Worm (Caenorhabditis elegans) whole organism, young adult: ENCODE results near the gene irg-8.

ENCODE experiments used
- B0019.2 ChIP-seq: fragments of 200-800 bp; sonication (Bioruptor generic); conservative IDR thresholded peaks from 2 replicates; pipeline ENCODE4 v1.3.6; 2022; ENCODE audit warnings: missing genetic modification reagents, missing genetic modification characterization, missing compliant biosample characterization
- B0336.3 ChIP-seq: fragments of 200-800 bp; sonication (Bioruptor generic); IDR thresholded peaks from 2 replicates; pipeline ENCODE4 v1.3.6; 2022; ENCODE audit warnings: missing genetic modification characterization, missing compliant biosample characterization
- C06A6.2 ChIP-seq: fragments of 200-800 bp; sonication (Bioruptor generic); conservative IDR thresholded peaks from 2 replicates; pipeline ENCODE4 v1.3.6; 2022; ENCODE audit warnings: missing genetic modification characterization, missing compliant biosample characterization
- F10E7.11 ChIP-seq: sonication (generic microtip); optimal IDR thresholded peaks from 2 replicates; lab custom pipeline; 2017; ENCODE audit warnings: mild to moderate bottlenecking, missing genetic modification characterization, moderate library complexity, missing compliant biosample characterization
- F22D6.2 ChIP-seq: sonication (generic microtip); optimal IDR thresholded peaks from 2 replicates; lab custom pipeline; 2016; ENCODE audit warnings: mild to moderate bottlenecking, missing genetic modification characterization, missing compliant biosample characterization
- F23B12.7 ChIP-seq: sonication (generic microtip); optimal IDR thresholded peaks from 2 replicates; lab custom pipeline; 2017; ENCODE audit warnings: missing genetic modification characterization, mild to moderate bottlenecking, missing compliant biosample characterization, antibody characterized with exemption, moderate library complexity; ENCODE audit not compliant: insufficient read depth
- F33H1.4 ChIP-seq: fragments of 200-800 bp; sonication (Bioruptor generic); IDR thresholded peaks from 2 replicates; pipeline ENCODE4 v1.3.6; 2022; ENCODE audit warnings: missing genetic modification reagents, missing genetic modification characterization, missing compliant biosample characterization
- F39B2.1 ChIP-seq: fragments of 200-800 bp; sonication (Bioruptor generic); IDR thresholded peaks from 2 replicates; pipeline ENCODE4 v1.3.6; 2022; ENCODE audit warnings: missing genetic modification reagents, missing genetic modification characterization, missing compliant biosample characterization
- F57C9.4 ChIP-seq: sonication (generic microtip); optimal IDR thresholded peaks from 2 replicates; lab custom pipeline; 2017; ENCODE audit warnings: mild to moderate bottlenecking, missing genetic modification characterization, missing compliant biosample characterization
- Y53G8AR.9 ChIP-seq: fragments of 200-800 bp; sonication (Bioruptor generic); conservative IDR thresholded peaks from 2 replicates; pipeline ENCODE4 v1.3.6; 2022; ENCODE audit warnings: missing genetic modification reagents, missing genetic modification characterization, missing compliant biosample characterization
- Y56A3A.18 ChIP-seq: fragments of 200-800 bp; sonication (Bioruptor generic); IDR thresholded peaks from 2 replicates; pipeline ENCODE4 v1.3.6; 2022; ENCODE audit warnings: missing genetic modification reagents, missing genetic modification characterization, missing compliant biosample characterization
- Y67H2A.10 ChIP-seq: fragments of 200-800 bp; sonication (Bioruptor generic); conservative IDR thresholded peaks from 2 replicates; pipeline ENCODE4 v1.3.6; 2022; ENCODE audit warnings: missing genetic modification reagents, missing genetic modification characterization, missing compliant biosample characterization
- Y95B8A.8 ChIP-seq: fragments of 200-800 bp; sonication (Bioruptor generic); IDR thresholded peaks from 2 replicates; pipeline ENCODE4 v1.3.6; 2022; ENCODE audit warnings: missing genetic modification reagents, missing genetic modification characterization, missing compliant biosample characterization
- akir-1 ChIP-seq: fragments of 200-800 bp; sonication (Bioruptor generic); optimal IDR thresholded peaks from 2 replicates; lab custom pipeline; 2018; ENCODE audit warnings: mild to moderate bottlenecking, missing genetic modification characterization, moderate library complexity, missing compliant biosample characterization
- aptf-3 ChIP-seq: fragments of 200-800 bp; sonication (Bioruptor generic); IDR thresholded peaks from 2 replicates; pipeline ENCODE4 v1.3.6; 2022; ENCODE audit warnings: missing genetic modification characterization, missing compliant biosample characterization
- bed-2 ChIP-seq: fragments of 200-800 bp; sonication (Bioruptor generic); IDR thresholded peaks from 2 replicates; pipeline ENCODE4 v1.3.6; 2022; ENCODE audit warnings: missing genetic modification reagents, missing genetic modification characterization, missing compliant biosample characterization
- ceh-27 ChIP-seq: fragments of 200-800 bp; sonication (Bioruptor generic); optimal IDR thresholded peaks from 2 replicates; lab custom pipeline; 2018; ENCODE audit warnings: mild to moderate bottlenecking, missing genetic modification characterization, moderate library complexity, missing compliant biosample characterization
- ceh-40 ChIP-seq: fragments of 200-800 bp; sonication (Bioruptor generic); IDR thresholded peaks from 2 replicates; pipeline ENCODE4 v1.3.6; 2022; ENCODE audit warnings: missing genetic modification characterization, missing compliant biosample characterization
- egl-44 ChIP-seq: fragments of 200-800 bp; sonication (Bioruptor generic); IDR thresholded peaks from 2 replicates; pipeline ENCODE4 v1.3.6; 2022; ENCODE audit warnings: missing genetic modification reagents, missing genetic modification characterization, missing compliant biosample characterization
- egrh-3 ChIP-seq: fragments of 200-800 bp; sonication (Bioruptor generic); IDR thresholded peaks from 2 replicates; pipeline ENCODE4 v1.3.6; 2022; ENCODE audit warnings: missing genetic modification reagents, missing genetic modification characterization, missing compliant biosample characterization
- fkh-3 ChIP-seq: sonication (generic microtip); optimal IDR thresholded peaks from 2 replicates; lab custom pipeline; 2016; ENCODE audit warnings: mild to moderate bottlenecking, missing genetic modification characterization, missing compliant biosample characterization
- gei-17 ChIP-seq: fragments of 200-800 bp; sonication (Bioruptor generic); optimal IDR thresholded peaks from 2 replicates; lab custom pipeline; 2018; ENCODE audit warnings: mild to moderate bottlenecking, missing genetic modification characterization, missing compliant biosample characterization
- him-1 ChIP-seq: sonication (generic microtip); optimal IDR thresholded peaks from 2 replicates; lab custom pipeline; 2016; ENCODE audit warnings: missing genotype, missing genetic modification reagents, missing genetic modification characterization, missing compliant biosample characterization
- hlh-26 ChIP-seq: fragments of 200-800 bp; sonication (Bioruptor generic); conservative IDR thresholded peaks from 2 replicates; pipeline ENCODE4 v1.3.6; 2022; ENCODE audit warnings: missing genetic modification reagents, missing genetic modification characterization, missing compliant biosample characterization
- hsf-1 ChIP-seq: fragments of 200-800 bp; sonication (Bioruptor generic); IDR thresholded peaks from 2 replicates; pipeline ENCODE4 v1.3.6; 2022; ENCODE audit warnings: missing genetic modification reagents, missing genetic modification characterization, missing compliant biosample characterization
- let-526 ChIP-seq: fragments of 200-800 bp; sonication (Bioruptor generic); IDR thresholded peaks from 2 replicates; pipeline ENCODE4 v1.3.6; 2022; ENCODE audit warnings: missing genetic modification reagents, missing genetic modification characterization, missing compliant biosample characterization
- lin-40 ChIP-seq: sonication (generic microtip); optimal IDR thresholded peaks from 2 replicates; lab custom pipeline; 2016; ENCODE audit warnings: missing genetic modification characterization, mild to moderate bottlenecking, missing compliant biosample characterization, missing genotype, missing genetic modification reagents
- madf-6 ChIP-seq: fragments of 200-800 bp; sonication (Bioruptor generic); IDR thresholded peaks from 2 replicates; pipeline ENCODE4 v1.3.6; 2022; ENCODE audit warnings: missing genetic modification reagents, missing genetic modification characterization, missing compliant biosample characterization
- madf-8 ChIP-seq: fragments of 200-800 bp; sonication (Bioruptor generic); conservative IDR thresholded peaks from 2 replicates; pipeline ENCODE4 v1.3.6; 2022; ENCODE audit warnings: missing genetic modification reagents, missing genetic modification characterization, missing compliant biosample characterization
- mcd-1 ChIP-seq: fragments of 200-800 bp; sonication (Bioruptor generic); IDR thresholded peaks from 2 replicates; pipeline ENCODE4 v1.3.6; 2022; ENCODE audit warnings: missing genetic modification reagents, missing genetic modification characterization, missing compliant biosample characterization
- mel-28 ChIP-seq: sonication (generic microtip); optimal IDR thresholded peaks from 2 replicates; lab custom pipeline; 2016; ENCODE audit warnings: borderline replicate concordance, mild to moderate bottlenecking, missing genetic modification characterization, missing compliant biosample characterization
- nhr-179 ChIP-seq: sonication (generic microtip); optimal IDR thresholded peaks from 2 replicates; lab custom pipeline; 2016; ENCODE audit warnings: mild to moderate bottlenecking, missing genetic modification characterization, missing compliant biosample characterization
- nhr-90 ChIP-seq: sonication (generic microtip); optimal IDR thresholded peaks from 2 replicates; lab custom pipeline; 2016; ENCODE audit warnings: missing genotype, mild to moderate bottlenecking, missing genetic modification characterization, missing compliant biosample characterization
- pha-4 ChIP-seq: fragments of 150-350 bp; sonication (generic microtip); optimal IDR thresholded peaks from 2 replicates; lab custom pipeline; 2014; ENCODE audit warnings: missing biosample characterization, missing genetic modification reagents, missing genetic modification characterization
- rcor-1 ChIP-seq: fragments of 200-800 bp; sonication (Bioruptor generic); IDR thresholded peaks from 2 replicates; pipeline ENCODE4 v1.3.6; 2022; ENCODE audit warnings: missing genetic modification reagents, missing genetic modification characterization, missing compliant biosample characterization
- rec-8 ChIP-seq, 2 experiments: sonication (generic microtip); optimal IDR thresholded peaks; 2 replicates each; lab custom pipeline; 2016; ENCODE audit warnings: mild to moderate bottlenecking in 2 of 2, missing genetic modification characterization in 2 of 2, missing genetic modification reagents in 2 of 2, missing genotype in 2 of 2, missing biosample characterization in 1 of 2, missing compliant biosample characterization in 1 of 2, moderate library complexity in 1 of 2
- rpc-1 ChIP-seq, 2 experiments: fragments of 150-350 bp in 1 of 2; sonication (generic microtip) in 1 of 2; optimal IDR thresholded peaks; 2 replicates each; lab custom pipeline; 2014 to 2018; ENCODE audit warnings: missing biosample characterization in 1 of 2, missing genetic modification characterization in 1 of 2, missing genetic modification reagents in 1 of 2, missing genotype in 1 of 2
- sea-2 ChIP-seq: fragments of 200-800 bp; sonication (Bioruptor generic); IDR thresholded peaks from 2 replicates; pipeline ENCODE4 v1.3.6; 2022; ENCODE audit warnings: missing genetic modification characterization, missing compliant biosample characterization
- snpc-3.4 ChIP-seq: sonication (generic microtip); optimal IDR thresholded peaks from 2 replicates; lab custom pipeline; 2017; ENCODE audit warnings: missing genetic modification characterization, mild to moderate bottlenecking, missing compliant biosample characterization, antibody characterized with exemption, moderate library complexity, missing genotype, missing genetic modification reagents
- snpc-4 ChIP-seq, 5 experiments: fragments of 150-350 bp in 1 of 5; sonication (generic microtip) in 4 of 5; optimal IDR thresholded peaks; 2 replicates each; lab custom pipeline; 2014 to 2018; ENCODE audit warnings: missing genetic modification characterization in 5 of 5, missing biosample characterization in 3 of 5, antibody characterized with exemption in 2 of 5, mild to moderate bottlenecking in 2 of 5, missing compliant biosample characterization in 2 of 5, missing genotype in 2 of 5, moderate library complexity in 2 of 5, missing genetic modification reagents in 1 of 5
- somi-1 ChIP-seq: fragments of 200-800 bp; sonication (Bioruptor generic); optimal IDR thresholded peaks from 2 replicates; lab custom pipeline; 2018; ENCODE audit warnings: mild to moderate bottlenecking, missing genetic modification characterization, missing compliant biosample characterization
- tbp1 ChIP-seq: fragments of 200-800 bp; sonication (Bioruptor generic); optimal IDR thresholded peaks from 2 replicates; lab custom pipeline; 2018; ENCODE audit warnings: mild to moderate bottlenecking, missing genetic modification characterization, missing compliant biosample characterization
- unc-130 ChIP-seq: sonication (generic microtip); optimal IDR thresholded peaks from 2 replicates; lab custom pipeline; 2016; ENCODE audit warnings: missing genetic modification reagents, missing genetic modification characterization, missing compliant biosample characterization
- unc-62 ChIP-seq: fragments of 150-350 bp; optimal IDR thresholded peaks from 2 replicates; lab custom pipeline; 2014; ENCODE audit warnings: missing biosample characterization, missing genetic modification reagents, missing genetic modification characterization
- ztf-28 ChIP-seq: fragments of 200-800 bp; sonication (Bioruptor generic); IDR thresholded peaks from 2 replicates; pipeline ENCODE4 v1.3.6; 2022; ENCODE audit warnings: missing genetic modification reagents, missing genetic modification characterization, missing compliant biosample characterization

Gene irg-8

DNA sequence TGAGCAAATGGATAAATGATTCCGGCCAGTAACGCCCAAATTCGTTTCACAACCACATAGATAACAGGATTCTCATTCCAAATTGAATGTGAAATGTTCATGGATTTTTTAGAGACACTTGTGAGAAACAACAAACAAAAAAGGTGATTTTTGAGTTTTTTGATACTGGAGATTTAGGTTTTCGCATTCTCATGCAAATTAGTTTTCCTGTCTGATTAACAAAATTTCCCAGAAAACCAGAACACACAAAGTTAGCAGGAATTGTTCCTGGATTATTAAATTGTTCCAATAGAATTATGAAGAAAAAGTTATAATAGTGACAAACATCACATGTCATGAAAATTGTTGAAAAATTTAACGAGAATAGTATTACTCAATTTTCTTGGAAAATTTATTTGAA lies 25.7 kb upstream of the irg-8 start, which contains the start of gene srh-33:
Gene srh-33, minus strand, starts transcription at position 101 of the 400 bp plus-strand sequence.
- no peak for TF ChIP-seq B0336.3 (GFP tag; lab: Robert Waterston, UW)
- no peak for TF ChIP-seq F23B12.7 (tag; lab: Kevin White, UChicago)
- no peak for TF ChIP-seq egl-44 (GFP tag; lab: Robert Waterston, UW)
- no peak for TF ChIP-seq Y67H2A.10
- no peak for TF ChIP-seq aptf-3 (GFP tag; lab: Robert Waterston, UW)
- no peak for TF ChIP-seq C06A6.2 (GFP tag; lab: Robert Waterston, UW)
- TF ChIP-seq somi-1 = no peak
- TF ChIP-seq unc-130 (GFP tag; lab: Kevin White, UChicago) = no peak
- TF ChIP-seq hlh-26 (GFP tag; lab: Robert Waterston, UW) = no peak
- TF ChIP-seq akir-1 (GFP tag; lab: Kevin White, UChicago) = no peak
- TF ChIP-seq mel-28 = no peak

DNA sequence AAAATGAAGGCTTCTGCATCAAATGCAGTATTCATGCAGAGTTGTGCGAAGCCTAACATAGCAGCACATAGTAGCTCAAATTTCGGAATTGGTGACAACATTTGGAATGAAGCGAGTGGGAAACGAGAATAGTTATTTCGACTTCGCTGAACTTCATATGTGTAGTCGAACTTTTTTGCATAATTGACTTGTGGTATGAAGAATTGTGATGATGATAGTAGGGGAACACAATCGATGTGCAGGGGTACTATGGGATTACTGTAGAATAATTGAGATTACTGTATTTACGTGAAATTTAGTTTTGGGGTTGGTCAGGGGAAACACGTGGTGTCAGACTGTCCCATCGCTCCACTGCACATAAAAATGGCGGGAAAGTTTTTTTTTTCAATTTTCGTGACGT lies 23.4 kb upstream of the irg-8 start, which contains the start of gene B0554.7:
Gene B0554.7, minus strand, starts transcription at position 101 of the 400 bp plus-strand sequence.
- no peak for TF ChIP-seq hsf-1 (GFP tag; lab: Robert Waterston, UW)
- no peak for TF ChIP-seq ceh-27
- no peak for TF ChIP-seq mcd-1 (GFP tag; lab: Robert Waterston, UW)
- TF ChIP-seq snpc-4 (GFP tag; optimal IDR thresholded peaks at IDR 0.05; lab: Kevin White, UChicago) = no peak
- TF ChIP-seq snpc-4 (tag; optimal IDR thresholded peaks at IDR 0.05; lab: Kevin White, UChicago) = no peak
- no peak for TF ChIP-seq gei-17 (GFP tag; lab: Kevin White, UChicago)
- TF ChIP-seq tbp1 = no peak
- no peak for TF ChIP-seq nhr-179
- no peak for TF ChIP-seq Y95B8A.8 (GFP tag; lab: Robert Waterston, UW)
- no peak for TF ChIP-seq pha-4 (tag; lab: Kevin White, UChicago)
- TF ChIP-seq madf-8 (GFP tag; lab: Robert Waterston, UW) = no peak
- TF ChIP-seq Y56A3A.18 (GFP tag; lab: Robert Waterston, UW) = no peak
- no peak for TF ChIP-seq lin-40 (tag; lab: Kevin White, UChicago)
- no peak for TF ChIP-seq rec-8 (tag; optimal IDR thresholded peaks at IDR 0.05; lab: Kevin White, UChicago)
- no peak for TF ChIP-seq him-1 (tag; lab: Kevin White, UChicago)
- no peak for TF ChIP-seq egrh-3 (GFP tag; lab: Robert Waterston, UW)
- no peak for TF ChIP-seq let-526 (GFP tag; lab: Robert Waterston, UW)
- TF ChIP-seq rcor-1 (GFP tag; lab: Robert Waterston, UW) = no peak
- no peak for TF ChIP-seq aptf-3 (GFP tag; lab: Robert Waterston, UW)
- no peak for TF ChIP-seq fkh-3 (tag; lab: Kevin White, UChicago)
- no peak for TF ChIP-seq madf-6 (GFP tag; lab: Robert Waterston, UW)
- TF ChIP-seq, all 124 proteins: peak for 0

DNA sequence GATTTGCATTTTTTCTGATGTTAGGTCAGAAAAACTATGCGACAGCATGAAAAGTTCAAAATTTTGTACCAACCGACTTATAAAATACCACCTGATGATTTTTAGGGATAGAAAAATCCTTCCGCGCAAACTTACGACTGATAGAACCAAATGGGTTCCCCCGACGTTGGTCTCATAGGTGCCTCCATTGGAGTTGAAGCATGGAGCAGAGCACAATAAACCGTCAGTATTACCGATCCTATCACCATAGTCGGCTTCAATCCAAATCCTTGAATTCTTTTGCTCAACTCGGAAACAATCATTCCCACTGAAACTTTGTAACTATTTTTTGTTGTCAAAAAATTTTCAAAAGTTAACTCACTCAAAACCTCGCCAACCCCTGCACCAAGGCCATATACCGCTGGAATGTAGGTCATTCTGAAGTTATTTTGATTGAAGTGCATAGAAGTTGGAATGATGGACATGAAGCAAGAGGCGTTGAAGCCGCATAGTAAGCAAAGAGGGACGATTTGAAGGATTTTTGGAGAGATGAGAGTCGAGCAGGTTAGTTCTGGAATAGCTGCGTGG lies 21.8 kb upstream of the irg-8 start:
- TF ChIP-seq F10E7.11 (tag; lab: Kevin White, UChicago) (no peak), F22D6.2 (tag; lab: Kevin White, UChicago) (no peak), F33H1.4 (GFP tag; lab: Robert Waterston, UW) (no peak), unc-62 (GFP tag; lab: Kevin White, UChicago) (no peak), B0019.2 (no peak), sea-2 (GFP tag; lab: Robert Waterston, UW) (no peak), bed-2 (GFP tag; lab: Robert Waterston, UW) (no peak), rec-8 (tag; optimal IDR thresholded peaks at IDR 0.05; lab: Kevin White, UChicago) (no peak), ztf-28 (no peak), egrh-3 (GFP tag; lab: Robert Waterston, UW) (no peak), Y53G8AR.9 (GFP tag; lab: Robert Waterston, UW) (no peak), F39B2.1 (GFP tag; lab: Robert Waterston, UW) (no peak), ceh-40 (GFP tag; lab: Robert Waterston, UW) (no peak), rpc-1 (optimal IDR thresholded peaks at IDR 0.05; lab: Kevin White, UChicago) (no peak), rpc-1 (tag; optimal IDR thresholded peaks at IDR 0.05; lab: Kevin White, UChicago) (no peak), snpc-3.4 (tag; lab: Kevin White, UChicago) (no peak), F57C9.4 (no peak), nhr-90 (tag; lab: Kevin White, UChicago) (no peak)
